Worm (Caenorhabditis elegans) whole organism, late embryonic: ENCODE measurements around the gene set-21.

Experiments used
- K02D7.2 ChIP-seq: sonication (generic microtip); optimal IDR thresholded peaks from 2 replicates; lab custom pipeline; 2017; ENCODE audit warnings: mild to moderate bottlenecking, missing genetic modification characterization, missing compliant biosample characterization
- ets-4 ChIP-seq: sonication (generic microtip); optimal IDR thresholded peaks from 2 replicates; lab custom pipeline; 2016; ENCODE audit warnings: missing genetic modification characterization, missing compliant biosample characterization
- mec-3 ChIP-seq: sonication (generic microtip); optimal IDR thresholded peaks from 2 replicates; lab custom pipeline; 2016; ENCODE audit warnings: borderline replicate concordance, missing genetic modification characterization, missing compliant biosample characterization
- sdc-2 ChIP-seq: sonication (generic microtip); optimal IDR thresholded peaks from 2 replicates; lab custom pipeline; 2016; ENCODE audit warnings: missing genotype, missing genetic modification characterization, missing compliant biosample characterization
- sox-2 ChIP-seq: fragments of 200-800 bp; sonication (Bioruptor generic); IDR thresholded peaks from 2 replicates; pipeline ENCODE4 v1.3.6; 2022; ENCODE audit warnings: missing genetic modification reagents, missing genetic modification characterization, missing compliant biosample characterization
- unc-55 ChIP-seq: sonication (generic microtip); optimal IDR thresholded peaks from 2 replicates; lab custom pipeline; 2017; ENCODE audit warnings: missing biosample characterization, missing genetic modification reagents, missing genetic modification characterization
- zip-5 ChIP-seq: sonication (generic microtip); optimal IDR thresholded peaks from 2 replicates; lab custom pipeline; 2016; ENCODE audit warnings: missing genetic modification characterization, missing compliant biosample characterization

- TF ChIP-seq sdc-2 (tag; lab: Kevin White, UChicago) (no peak), sox-2 (no peak), K02D7.2 (tag; lab: Kevin White, UChicago) (no peak), unc-55 (no peak), ets-4 (no peak), mec-3 (tag; lab: Kevin White, UChicago) (no peak), zip-5 (tag; lab: Kevin White, UChicago) (no peak)
Observed at ce11 chrIV:4441077-4441476, 50.4 kb downstream of the set-21 start, which contains the start of gene fbxb-75.
